Worm (Caenorhabditis elegans) whole organism, L4 larva: ENCODE measurements around the gene C47A4.5.

ENCODE experiments used
- T20F7.1 ChIP-seq: fragments of 200-800 bp; sonication (Bioruptor generic); optimal IDR thresholded peaks from 2 replicates; lab custom pipeline; 2018; ENCODE audit warnings: mild to moderate bottlenecking, missing genetic modification characterization, missing compliant biosample characterization
- aha-1 ChIP-seq: fragments of 150-350 bp; peaks from one replicate; lab custom pipeline; 2014; ENCODE audit warnings: missing biosample characterization, missing genetic modification characterization
- ama-1 ChIP-seq: fragments of 150-350 bp; optimal IDR thresholded peaks from 2 replicates; lab custom pipeline; 2014; ENCODE audit warnings: inconsistent platforms, mixed read lengths
- ceh-44 ChIP-seq: fragments of 200-800 bp; sonication (Bioruptor generic); IDR thresholded peaks from 2 replicates; pipeline ENCODE4 v1.3.6; 2022; ENCODE audit warnings: missing genetic modification reagents, missing genetic modification characterization, missing compliant biosample characterization
- ces-1 ChIP-seq: fragments of 150-350 bp; sonication (generic microtip); optimal IDR thresholded peaks from 4 replicates; lab custom pipeline; 2014; ENCODE audit warnings: missing biosample characterization, missing genetic modification reagents, missing genetic modification characterization
- ctbp-1 ChIP-seq: fragments of 200-800 bp; sonication (Bioruptor generic); IDR thresholded peaks from 2 replicates; pipeline ENCODE4 v1.3.6; 2022; ENCODE audit warnings: missing genetic modification reagents, missing genetic modification characterization, missing compliant biosample characterization
- daf-16 ChIP-seq, 3 experiments: sonication (generic microtip); optimal IDR thresholded peaks; 2 replicates each; lab custom pipeline; 2016 to 2017; ENCODE audit warnings: missing genetic modification characterization in 3 of 3, missing genetic modification reagents in 3 of 3, mild to moderate bottlenecking in 2 of 3, missing compliant biosample characterization in 2 of 3, missing biosample characterization in 1 of 3, moderate library complexity in 1 of 3
- daf-19 ChIP-seq: fragments of 200-800 bp; sonication (Bioruptor generic); conservative IDR thresholded peaks from 2 replicates; pipeline ENCODE4 v1.3.6; 2022; ENCODE audit warnings: missing genetic modification characterization, missing compliant biosample characterization
- dmd-6 ChIP-seq: fragments of 200-800 bp; sonication (Bioruptor generic); IDR thresholded peaks from 2 replicates; pipeline ENCODE4 v1.3.6; 2022; ENCODE audit warnings: missing genetic modification reagents, missing genetic modification characterization, missing compliant biosample characterization
- dmd-9 ChIP-seq: fragments of 200-800 bp; sonication (Bioruptor generic); IDR thresholded peaks from 2 replicates; pipeline ENCODE4 v1.3.6; 2022; ENCODE audit warnings: missing genetic modification reagents, missing genetic modification characterization, missing compliant biosample characterization
- dpl-1 ChIP-seq: fragments of 150-350 bp; optimal IDR thresholded peaks from 2 replicates; lab custom pipeline; 2014; ENCODE audit warnings: missing biosample characterization, missing genetic modification reagents, missing genetic modification characterization
- duxl-1 ChIP-seq: sonication (generic microtip); optimal IDR thresholded peaks from 2 replicates; lab custom pipeline; 2016; ENCODE audit warnings: mild to moderate bottlenecking, missing genetic modification characterization, moderate library complexity, missing compliant biosample characterization; ENCODE audit not compliant: poor library complexity
- dve-1 ChIP-seq: sonication (generic microtip); optimal IDR thresholded peaks from 2 replicates; lab custom pipeline; 2017; ENCODE audit warnings: antibody characterized with exemption, mild to moderate bottlenecking, missing genetic modification characterization, missing compliant biosample characterization; ENCODE audit not compliant: insufficient read depth
- hif-1 ChIP-seq, 2 experiments: sonication (generic microtip); optimal IDR thresholded peaks; 2 replicates each; lab custom pipeline; 2016 to 2017; ENCODE audit warnings: missing compliant biosample characterization in 2 of 2, missing genetic modification characterization in 2 of 2, missing genetic modification reagents in 2 of 2, missing genotype in 2 of 2, mild to moderate bottlenecking in 1 of 2
- hlh-11 ChIP-seq: fragments of 200-800 bp; sonication (Bioruptor generic); optimal IDR thresholded peaks from 2 replicates; lab custom pipeline; 2018; ENCODE audit warnings: mild to moderate bottlenecking, missing genetic modification characterization, missing compliant biosample characterization
- hlh-30 ChIP-seq: sonication (generic microtip); optimal IDR thresholded peaks from 2 replicates; lab custom pipeline; 2017; ENCODE audit warnings: antibody characterized with exemption, mild to moderate bottlenecking, missing genetic modification characterization, missing compliant biosample characterization; ENCODE audit not compliant: insufficient read depth
- hmg-1.1 ChIP-seq: fragments of 200-800 bp; sonication (Bioruptor generic); IDR thresholded peaks from 2 replicates; pipeline ENCODE4 v1.3.6; 2022; ENCODE audit warnings: missing genetic modification reagents, missing genetic modification characterization, missing compliant biosample characterization
- lim-7 ChIP-seq: fragments of 200-800 bp; sonication (Bioruptor generic); IDR thresholded peaks from 2 replicates; pipeline ENCODE4 v1.3.6; 2022; ENCODE audit warnings: missing genetic modification characterization, missing compliant biosample characterization
- lin-13 ChIP-seq: fragments of 150-350 bp; optimal IDR thresholded peaks from 2 replicates; lab custom pipeline; 2014; ENCODE audit warnings: missing biosample characterization, missing genetic modification reagents, missing genetic modification characterization
- lin-38 ChIP-seq: fragments of 200-800 bp; sonication (Bioruptor generic); IDR thresholded peaks from 2 replicates; pipeline ENCODE4 v1.3.6; 2022; ENCODE audit warnings: missing genetic modification reagents, missing genetic modification characterization, missing compliant biosample characterization
- lin-39 ChIP-seq: fragments of 150-350 bp; optimal IDR thresholded peaks from 2 replicates; lab custom pipeline; 2014; ENCODE audit warnings: missing biosample characterization, missing genetic modification reagents, missing genetic modification characterization
- lsy-2 ChIP-seq, 2 experiments: fragments of 150-350 bp in 1 of 2; sonication (generic microtip) in 1 of 2; optimal IDR thresholded peaks; 2 replicates each; lab custom pipeline; 2014 to 2017; ENCODE audit warnings: missing biosample characterization in 2 of 2, missing genetic modification characterization in 2 of 2
- mep-1 ChIP-seq: fragments of 150-350 bp; sonication (generic microtip); optimal IDR thresholded peaks from 3 replicates; lab custom pipeline; 2014; ENCODE audit warnings: missing biosample characterization, missing genetic modification characterization
- mes-2 ChIP-seq: sonication (generic microtip); optimal IDR thresholded peaks from 2 replicates; lab custom pipeline; 2016; ENCODE audit warnings: missing genotype, mild to moderate bottlenecking, missing genetic modification characterization, missing compliant biosample characterization; ENCODE audit not compliant: poor library complexity, severe bottlenecking
- nhr-10 ChIP-seq: fragments of 150-350 bp; optimal IDR thresholded peaks from 2 replicates; lab custom pipeline; 2014; ENCODE audit warnings: missing biosample characterization, missing genetic modification characterization
- nhr-28 ChIP-seq: fragments of 150-350 bp; optimal IDR thresholded peaks from 2 replicates; lab custom pipeline; 2014; ENCODE audit warnings: missing biosample characterization, missing genetic modification characterization
- nhr-41 ChIP-seq: fragments of 200-800 bp; sonication (Bioruptor generic); IDR thresholded peaks from 2 replicates; pipeline ENCODE4 v1.3.6; 2022; ENCODE audit warnings: missing genetic modification reagents, missing genetic modification characterization, missing compliant biosample characterization
- nhr-6 ChIP-seq: fragments of 150-350 bp; optimal IDR thresholded peaks from 2 replicates; lab custom pipeline; 2014; ENCODE audit warnings: missing biosample characterization, missing genetic modification characterization
- pha-4 ChIP-seq, 2 experiments: fragments of 150-350 bp in 1 of 2; fragments of 200-800 bp in 1 of 2; sonication (Bioruptor generic) in 1 of 2; IDR thresholded peaks in 1 of 2; optimal IDR thresholded peaks in 1 of 2; 2 replicates each; pipeline versions ENCODE4 v1.3.6 to Lab custom; 2014 to 2022; ENCODE audit warnings: missing genetic modification characterization in 2 of 2, missing genetic modification reagents in 2 of 2, missing biosample characterization in 1 of 2, missing compliant biosample characterization in 1 of 2
- pqm-1 ChIP-seq: sonication (generic microtip); optimal IDR thresholded peaks from 2 replicates; lab custom pipeline; 2017; ENCODE audit warnings: missing biosample characterization, missing genetic modification characterization
- rbr-2 ChIP-seq: sonication (generic microtip); optimal IDR thresholded peaks from 2 replicates; lab custom pipeline; 2016; ENCODE audit warnings: missing genotype, missing genetic modification characterization, missing compliant biosample characterization
- saeg-2 ChIP-seq: fragments of 200-800 bp; sonication (Bioruptor generic); IDR thresholded peaks from 2 replicates; pipeline ENCODE4 v1.3.6; 2022; ENCODE audit warnings: missing genetic modification reagents, missing genetic modification characterization, missing compliant biosample characterization
- set-16 ChIP-seq: fragments of 200-800 bp; sonication (Bioruptor generic); IDR thresholded peaks from 2 replicates; pipeline ENCODE4 v1.3.6; 2022; ENCODE audit warnings: missing genetic modification reagents, missing genetic modification characterization, missing compliant biosample characterization
- snpc-1.2 ChIP-seq: fragments of 200-800 bp; sonication (Bioruptor generic); IDR thresholded peaks from 2 replicates; pipeline ENCODE4 v1.3.6; 2022; ENCODE audit warnings: missing genetic modification reagents, missing genetic modification characterization, missing compliant biosample characterization
- spr-3 ChIP-seq: fragments of 200-800 bp; sonication (Bioruptor generic); optimal IDR thresholded peaks from 2 replicates; lab custom pipeline; 2018; ENCODE audit warnings: mild to moderate bottlenecking, missing genetic modification characterization, missing compliant biosample characterization
- tra-1 ChIP-seq: fragments of 200-800 bp; sonication (Bioruptor generic); IDR thresholded peaks from 2 replicates; pipeline ENCODE4 v1.3.6; 2022; ENCODE audit warnings: missing genetic modification reagents, missing genetic modification characterization, missing compliant biosample characterization
- unc-130 ChIP-seq: sonication (generic microtip); optimal IDR thresholded peaks from 2 replicates; lab custom pipeline; 2016; ENCODE audit warnings: missing genetic modification reagents, missing genetic modification characterization, missing compliant biosample characterization
- zfp-3 ChIP-seq: fragments of 200-800 bp; sonication (Bioruptor generic); conservative IDR thresholded peaks from 2 replicates; pipeline ENCODE4 v1.3.6; 2022; ENCODE audit warnings: missing genetic modification reagents, missing genetic modification characterization, missing compliant biosample characterization
- ztf-7 ChIP-seq: fragments of 150-350 bp; optimal IDR thresholded peaks from 2 replicates; lab custom pipeline; 2014; ENCODE audit warnings: missing biosample characterization, missing genetic modification characterization

Gene C47A4.5

DNA sequence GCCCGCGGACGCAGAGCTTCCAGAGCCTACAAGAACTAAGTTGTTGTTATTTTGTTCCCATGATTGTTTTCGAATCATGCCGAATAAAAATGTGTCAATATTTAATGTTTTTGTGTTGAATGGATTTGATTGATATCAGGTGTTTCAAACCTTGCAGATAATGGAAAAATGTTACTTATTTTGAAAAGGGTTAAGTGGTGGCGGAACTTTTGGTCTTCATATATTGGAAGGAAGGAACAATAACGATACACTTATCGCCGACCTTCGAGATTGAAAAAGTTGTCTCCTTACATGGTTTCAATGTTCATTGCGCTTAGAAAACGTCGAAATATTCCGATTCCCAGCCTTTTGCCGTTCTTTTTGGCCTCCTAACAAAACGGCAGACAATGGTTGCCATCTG lies 33.2 kb downstream of the C47A4.5 start, which contains the start of gene gly-10:
gly-10 (plus strand) TSS at position 387 of the 400 bp plus-strand sequence.
- peak; percentile 61 for TF ChIP-seq snpc-1.2 (GFP tag; lab: Robert Waterston, UW)
- TF ChIP-seq dve-1 (tag; lab: Kevin White, UChicago), result no peak

DNA sequence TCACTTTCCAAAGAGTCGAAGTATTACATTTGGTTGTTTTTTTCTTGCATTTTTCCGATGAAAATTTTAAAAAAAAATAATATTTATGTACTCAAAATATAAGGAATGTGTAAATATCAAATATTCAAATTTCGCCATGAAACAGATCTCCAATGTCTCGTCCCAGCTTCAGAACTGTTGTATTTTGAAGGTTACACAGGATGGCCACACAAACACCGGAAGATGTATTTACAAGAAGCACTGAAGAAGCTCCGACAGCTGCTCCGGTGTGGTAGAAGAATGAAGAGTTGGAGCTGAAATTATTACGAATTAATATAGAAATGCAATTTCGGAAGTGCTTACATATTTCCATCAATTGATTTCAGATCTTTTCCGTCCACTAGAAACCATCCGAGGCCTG lies 36.8 kb downstream of the C47A4.5 start:
- 0 out of 2 replicates have a peak, but pooled peaks have one; percentile 19 for TF ChIP-seq pha-4 (GFP tag; IDR thresholded peaks at IDR 0.05; lab: Robert Waterston, UW)
- no peak for TF ChIP-seq pha-4 (tag; optimal IDR thresholded peaks at IDR 0.05; lab: Kevin White, UChicago)
- TF ChIP-seq tra-1 (GFP tag; lab: Robert Waterston, UW), result no peak
- TF ChIP-seq snpc-1.2 (GFP tag; lab: Robert Waterston, UW), result peak; percentile 42; the same call in 1 of the 2 replicates

DNA sequence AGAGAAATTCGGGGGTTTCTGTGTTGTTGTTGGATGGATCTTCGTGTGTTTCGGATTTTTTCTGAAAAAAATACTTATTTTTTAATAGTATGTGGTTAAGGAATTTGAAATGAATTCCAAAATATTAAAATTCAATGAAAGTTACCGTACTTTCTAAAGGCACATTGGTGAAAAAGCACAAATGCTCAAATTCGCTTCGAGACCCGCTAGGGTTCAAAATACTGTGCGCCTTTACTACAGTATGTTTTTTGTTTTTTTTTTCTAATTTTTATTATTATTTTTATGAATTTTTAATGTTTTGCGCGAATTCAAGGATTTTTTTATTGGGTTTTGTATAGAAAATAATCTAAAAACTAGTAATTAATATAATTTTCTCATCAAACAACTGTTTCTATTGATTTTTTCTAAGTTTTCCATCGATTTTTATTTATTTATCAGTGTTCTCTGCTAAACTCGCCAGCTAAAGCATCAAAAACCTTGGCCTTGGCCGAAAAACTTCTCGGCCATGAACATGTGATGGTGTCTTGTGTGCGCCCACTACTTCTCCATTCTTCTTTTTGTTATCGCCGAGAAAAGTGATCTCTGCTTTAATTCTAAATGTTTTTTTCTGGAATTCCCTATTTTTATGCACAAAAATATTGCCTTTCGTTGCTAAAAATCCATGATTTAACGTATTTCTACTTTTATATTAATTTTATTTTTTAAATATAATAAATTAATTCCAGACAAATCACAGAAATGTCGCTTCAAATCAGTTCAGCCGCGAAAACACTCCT lies 37.9 kb downstream of the C47A4.5 start, which contains the start of gene iscu-1:
iscu-1 (plus strand) TSS at position 726 of the 776 bp plus-strand sequence.
- TF ChIP-seq ces-1 (GFP tag; lab: Kevin White, UChicago) (no peak), lsy-2 (tag; optimal IDR thresholded peaks at IDR 0.05; lab: Kevin White, UChicago) (peak in 1 of 2 experiments; percentile 80), hlh-11 (tag; lab: Kevin White, UChicago) (peak; percentile 44), unc-130 (GFP tag; lab: Kevin White, UChicago) (no peak), spr-3 (no peak), duxl-1 (tag; lab: Kevin White, UChicago) (no peak), T20F7.1 (GFP tag; lab: Kevin White, UChicago) (peak; percentile 75), hmg-1.1 (GFP tag; lab: Robert Waterston, UW) (0 out of 2 replicates have a peak, but pooled peaks have one; percentile 13), lin-38 (0 out of 2 replicates have a peak, but pooled peaks have one; percentile 13), dpl-1 (GFP tag; lab: Kevin White, UChicago) (peak; percentile 43), nhr-41 (GFP tag; lab: Robert Waterston, UW) (no peak), saeg-2 (GFP tag; lab: Robert Waterston, UW) (no peak), zfp-3 (GFP tag; lab: Robert Waterston, UW) (no peak), aha-1 (tag; lab: Kevin White, UChicago) (peak; percentile 35), ama-1 (no peak), lin-39 (tag; lab: Kevin White, UChicago) (no peak), nhr-28 (peak; percentile 57), pqm-1 (tag; lab: Kevin White, UChicago) (peak; percentile 16), dmd-9 (GFP tag; lab: Robert Waterston, UW) (no peak), snpc-1.2 (GFP tag; lab: Robert Waterston, UW) (peak; percentile 88), hif-1 (tag; optimal IDR thresholded peaks at IDR 0.05; lab: Kevin White, UChicago) (peak in 1 of 2 experiments; percentile 72), set-16 (GFP tag; lab: Robert Waterston, UW) (no peak), mep-1 (peak; percentile 70), dmd-6 (GFP tag; lab: Robert Waterston, UW) (peak; percentile 16; the same call in 1 of the 2 replicates), ctbp-1 (no peak), mes-2 (tag; lab: Kevin White, UChicago) (peak; percentile 93), rbr-2 (tag; lab: Kevin White, UChicago) (no peak), lin-13 (GFP tag; lab: Kevin White, UChicago) (no peak), ztf-7 (tag; lab: Kevin White, UChicago) (peak; percentile 81), daf-16 (GFP tag; optimal IDR thresholded peaks at IDR 0.05; lab: Kevin White, UChicago) (no peak), daf-16 (tag; optimal IDR thresholded peaks at IDR 0.05; lab: Kevin White, UChicago) (peak; percentile 77), nhr-6 (tag; lab: Kevin White, UChicago) (peak; percentile 44), lim-7 (GFP tag; lab: Robert Waterston, UW) (no peak), ceh-44 (GFP tag; lab: Robert Waterston, UW) (no peak), hlh-30 (tag; lab: Kevin White, UChicago) (peak; percentile 96), dve-1 (tag; lab: Kevin White, UChicago) (peak; percentile 48), daf-19 (peak; percentile 65; the same call in 1 of the 2 replicates), nhr-10 (no peak)
